Worm (Caenorhabditis elegans): Measurements from ENCODE around the gene K11H12.10.

- TF ChIP-seq lin-54 (GFP tag; optimal IDR thresholded peaks at IDR 0.05) (no peak), mes-4 (tag; optimal IDR thresholded peaks at IDR 0.05) (no peak), atf-7 (tag; optimal IDR thresholded peaks at IDR 0.05) (no peak), dpff-1 (tag; optimal IDR thresholded peaks at IDR 0.05) (no peak), ztf-6 (GFP tag; IDR thresholded peaks at IDR 0.05) (no peak), akir-1 (GFP tag; optimal IDR thresholded peaks at IDR 0.05) (no peak), F10E7.11 (tag; optimal IDR thresholded peaks at IDR 0.05) (no peak)
These were observed 2.6 kb upstream of the K11H12.10 start, which contains the start of gene K11H12.3 for ce11 chrIV:673313-673712.
